Fruit fly (Drosophila melanogaster) whole organism: ENCODE data around the gene CG43338.

ENCODE experiments used
- CG8478 ChIP-seq: fragments of >200 bp; optimal IDR thresholded peaks from 2 replicates; lab custom pipeline; 2018; ENCODE audit warnings: inconsistent platforms
- Dll ChIP-seq: fragments of >200 bp; optimal IDR thresholded peaks from 2 replicates; lab custom pipeline; 2017

DNA sequence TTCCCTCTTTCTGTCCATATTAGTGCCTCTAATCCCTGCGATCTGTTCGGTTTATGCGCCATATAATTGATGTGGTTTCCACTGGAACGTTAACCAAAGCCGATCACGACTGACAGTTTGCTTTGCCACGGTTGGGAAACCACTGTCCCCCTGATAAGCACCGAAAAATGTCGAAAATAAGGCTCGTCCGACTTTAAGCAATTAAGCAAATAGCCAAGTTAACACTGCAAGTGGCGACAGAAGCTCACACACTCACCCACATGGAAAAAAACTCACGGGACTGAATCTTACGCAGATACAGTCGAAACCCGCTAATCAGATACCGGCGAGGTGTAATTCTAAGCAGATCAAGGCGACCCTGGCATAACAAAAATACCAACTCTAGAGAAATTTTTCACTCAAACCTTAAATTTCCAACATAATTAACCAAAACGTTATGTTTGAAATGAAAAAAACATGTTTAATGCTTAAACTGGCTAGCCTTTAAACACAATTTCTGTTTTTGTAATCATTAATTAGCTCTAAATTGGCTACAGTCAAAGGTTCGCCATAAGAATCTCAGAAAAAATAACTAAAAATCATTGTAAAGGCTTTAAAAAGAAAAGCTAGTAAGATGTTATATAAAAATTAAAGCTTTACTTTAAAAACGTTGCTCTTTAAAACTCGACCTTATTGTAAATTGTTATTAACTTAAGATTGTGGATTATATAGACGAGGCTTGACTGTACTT, 7.0 kb upstream of the CG43338 start:
- TF ChIP-seq CG8478 (lab: Kevin White, UChicago) (no peak), Dll (lab: Kevin White, UChicago) (no peak)
